Fruit fly (Drosophila melanogaster) whole organism, prepupa: ENCODE results near the gene Clic.

Experiments used
- Blimp-1 ChIP-seq: fragments of 200-800 bp; sonication (Bioruptor generic); optimal IDR thresholded peaks from 3 replicates; lab custom pipeline; 2017; ENCODE audit warnings: missing biosample characterization, missing genetic modification characterization, mild to moderate bottlenecking, moderate library complexity, missing genetic modification reagents
- CG10631 ChIP-seq: fragments of 200-800 bp; sonication (Bioruptor generic); optimal IDR thresholded peaks from 2 replicates; lab custom pipeline; 2016; ENCODE audit warnings: missing biosample characterization, missing genetic modification characterization
- CG10669 ChIP-seq: fragments of 200-800 bp; sonication (Bioruptor generic); optimal IDR thresholded peaks from 3 replicates; lab custom pipeline; 2018; ENCODE audit warnings: missing biosample characterization, mild to moderate bottlenecking, missing genetic modification characterization, moderate library complexity
- CG11294 ChIP-seq: fragments of 200-800 bp; sonication (Bioruptor generic); IDR thresholded peaks from 2 replicates; pipeline ENCODE4 v1.3.6; 2022; ENCODE audit warnings: missing biosample characterization, missing genetic modification characterization
- CG11902 ChIP-seq: fragments of 200-800 bp; sonication (Bioruptor generic); optimal IDR thresholded peaks from 3 replicates; lab custom pipeline; 2016; ENCODE audit warnings: missing biosample characterization, missing genetic modification characterization
- CG15336 ChIP-seq: fragments of 200-800 bp; sonication (Bioruptor generic); IDR thresholded peaks from 2 replicates; pipeline ENCODE4 v1.3.6; 2022; ENCODE audit warnings: missing biosample characterization, missing genetic modification characterization
- CG31627 ChIP-seq: fragments of 200-800 bp; sonication (Bioruptor generic); optimal IDR thresholded peaks from 3 replicates; lab custom pipeline; 2016; ENCODE audit warnings: missing biosample characterization, missing genetic modification characterization
- CG3919 ChIP-seq: fragments of 200-800 bp; sonication (Bioruptor generic); optimal IDR thresholded peaks from 3 replicates; lab custom pipeline; 2016; ENCODE audit warnings: missing biosample characterization, missing genetic modification characterization
- CG4318 ChIP-seq: fragments of 200-800 bp; sonication (Bioruptor generic); optimal IDR thresholded peaks from 3 replicates; lab custom pipeline; 2017; ENCODE audit warnings: missing biosample characterization, mild to moderate bottlenecking, missing genetic modification characterization
- CG6163 ChIP-seq: fragments of 200-800 bp; sonication (Bioruptor generic); IDR thresholded peaks from 3 replicates; pipeline ENCODE4 v1.3.6; 2022; ENCODE audit warnings: missing biosample characterization, missing genetic modification characterization
- CG6808 ChIP-seq: fragments of 200-800 bp; sonication (Bioruptor generic); optimal IDR thresholded peaks from 3 replicates; lab custom pipeline; 2017; ENCODE audit warnings: missing biosample characterization, missing genetic modification characterization, mild to moderate bottlenecking, moderate library complexity, missing genetic modification reagents
- CG6854 ChIP-seq: fragments of 200-800 bp; sonication (Bioruptor generic); optimal IDR thresholded peaks from 2 replicates; lab custom pipeline; 2017; ENCODE audit warnings: missing biosample characterization, mild to moderate bottlenecking, missing genetic modification characterization
- CG7368 ChIP-seq: fragments of 200-800 bp; sonication (Bioruptor generic); optimal IDR thresholded peaks from 3 replicates; lab custom pipeline; 2016; ENCODE audit warnings: missing biosample characterization, missing genetic modification characterization
- CG8119 ChIP-seq: fragments of 200-800 bp; sonication (Bioruptor generic); IDR thresholded peaks from 3 replicates; pipeline ENCODE4 v1.3.6; 2022; ENCODE audit warnings: missing biosample characterization, missing genetic modification characterization
- CG8632 ChIP-seq: fragments of 200-800 bp; sonication (Bioruptor generic); optimal IDR thresholded peaks from 3 replicates; lab custom pipeline; 2016; ENCODE audit warnings: missing biosample characterization, missing genetic modification characterization
- CG9139 ChIP-seq: fragments of 200-800 bp; sonication (Bioruptor generic); optimal IDR thresholded peaks from 3 replicates; lab custom pipeline; 2017; ENCODE audit warnings: missing biosample characterization, mild to moderate bottlenecking, missing genetic modification characterization
- Eip75B ChIP-seq: fragments of 200-800 bp; sonication (Bioruptor generic); optimal IDR thresholded peaks from 3 replicates; lab custom pipeline; 2016; ENCODE audit warnings: missing biosample characterization, missing genetic modification characterization
- Eip78C ChIP-seq: fragments of 200-800 bp; sonication (Bioruptor generic); peaks from one replicate; lab custom pipeline; 2016; ENCODE audit warnings: missing biosample characterization, missing genetic modification characterization
- Eip93F ChIP-seq: fragments of 200-800 bp; sonication (Bioruptor generic); optimal IDR thresholded peaks from 2 replicates; lab custom pipeline; 2016; ENCODE audit warnings: missing biosample characterization, mild to moderate bottlenecking, missing genetic modification characterization
- Ets96B ChIP-seq: fragments of 200-800 bp; optimal IDR thresholded peaks from 2 replicates; lab custom pipeline; 2019; ENCODE audit warnings: missing biosample characterization, mild to moderate bottlenecking, missing genetic modification characterization, moderate library complexity
- Gug ChIP-seq: fragments of 200-800 bp; sonication (Bioruptor generic); IDR thresholded peaks from 2 replicates; pipeline ENCODE4 v1.3.6; 2022; ENCODE audit warnings: missing biosample characterization, missing genetic modification characterization
- Hr39 ChIP-seq: fragments of 200-800 bp; sonication (Bioruptor generic); optimal IDR thresholded peaks from 2 replicates; lab custom pipeline; 2016; ENCODE audit warnings: missing biosample characterization, missing genetic modification characterization
- Lpt ChIP-seq: fragments of 200-800 bp; sonication (Bioruptor generic); optimal IDR thresholded peaks from 3 replicates; lab custom pipeline; 2016; ENCODE audit warnings: missing biosample characterization, missing genetic modification characterization
- Smox ChIP-seq: fragments of 200-800 bp; sonication (Bioruptor generic); optimal IDR thresholded peaks from 3 replicates; lab custom pipeline; 2016; ENCODE audit warnings: missing biosample characterization, missing genetic modification characterization
- Sox102F ChIP-seq: fragments of 200-800 bp; sonication (Bioruptor generic); optimal IDR thresholded peaks from 2 replicates; lab custom pipeline; 2016; ENCODE audit warnings: missing biosample characterization, mild to moderate bottlenecking, missing genetic modification characterization
- Sox14 ChIP-seq: fragments of 200-800 bp; sonication (Bioruptor generic); optimal IDR thresholded peaks from 3 replicates; lab custom pipeline; 2016; ENCODE audit warnings: missing biosample characterization, missing genetic modification characterization
- acj6 ChIP-seq: fragments of 200-800 bp; sonication (Bioruptor generic); optimal IDR thresholded peaks from 3 replicates; lab custom pipeline; 2016; ENCODE audit warnings: missing biosample characterization, missing genetic modification characterization
- cyc ChIP-seq: fragments of 200-800 bp; sonication (Bioruptor generic); optimal IDR thresholded peaks from 3 replicates; lab custom pipeline; 2016; ENCODE audit warnings: missing biosample characterization, missing genetic modification characterization
- dsx ChIP-seq: fragments of 200-800 bp; optimal IDR thresholded peaks from 3 replicates; lab custom pipeline; 2019; ENCODE audit warnings: missing biosample characterization, mild to moderate bottlenecking, missing genetic modification characterization, moderate library complexity; ENCODE audit not compliant: poor library complexity, severe bottlenecking
- esn ChIP-seq: fragments of 200-800 bp; sonication (Bioruptor generic); optimal IDR thresholded peaks from 2 replicates; lab custom pipeline; 2016; ENCODE audit warnings: missing biosample characterization, mild to moderate bottlenecking, missing genetic modification characterization, moderate library complexity
- lz ChIP-seq: fragments of 200-800 bp; sonication (Bioruptor generic); optimal IDR thresholded peaks from 3 replicates; lab custom pipeline; 2016; ENCODE audit warnings: missing biosample characterization, missing genetic modification characterization
- net ChIP-seq: fragments of 200-800 bp; sonication (Bioruptor generic); optimal IDR thresholded peaks from 3 replicates; lab custom pipeline; 2016; ENCODE audit warnings: missing biosample characterization, missing genetic modification characterization
- ss ChIP-seq, 2 experiments: fragments of 200-800 bp; sonication (Bioruptor generic); optimal IDR thresholded peaks; 2 replicates in 1 of 2; 3 replicates in 1 of 2; lab custom pipeline; 2017 to 2018; ENCODE audit warnings: mild to moderate bottlenecking in 2 of 2, missing biosample characterization in 2 of 2, missing genetic modification characterization in 2 of 2, moderate library complexity in 1 of 2
- svp ChIP-seq: fragments of 200-800 bp; sonication (Bioruptor generic); peaks from one replicate; lab custom pipeline; 2016; ENCODE audit warnings: missing biosample characterization, missing genetic modification characterization
- topi ChIP-seq: fragments of 200-800 bp; sonication (Bioruptor generic); optimal IDR thresholded peaks from 3 replicates; lab custom pipeline; 2016; ENCODE audit warnings: missing biosample characterization, missing genetic modification characterization
- vri ChIP-seq: fragments of 200-800 bp; sonication (Bioruptor generic); optimal IDR thresholded peaks from 3 replicates; lab custom pipeline; 2016; ENCODE audit warnings: missing biosample characterization, mild to moderate bottlenecking, missing genetic modification characterization

Clic gene

DNA sequence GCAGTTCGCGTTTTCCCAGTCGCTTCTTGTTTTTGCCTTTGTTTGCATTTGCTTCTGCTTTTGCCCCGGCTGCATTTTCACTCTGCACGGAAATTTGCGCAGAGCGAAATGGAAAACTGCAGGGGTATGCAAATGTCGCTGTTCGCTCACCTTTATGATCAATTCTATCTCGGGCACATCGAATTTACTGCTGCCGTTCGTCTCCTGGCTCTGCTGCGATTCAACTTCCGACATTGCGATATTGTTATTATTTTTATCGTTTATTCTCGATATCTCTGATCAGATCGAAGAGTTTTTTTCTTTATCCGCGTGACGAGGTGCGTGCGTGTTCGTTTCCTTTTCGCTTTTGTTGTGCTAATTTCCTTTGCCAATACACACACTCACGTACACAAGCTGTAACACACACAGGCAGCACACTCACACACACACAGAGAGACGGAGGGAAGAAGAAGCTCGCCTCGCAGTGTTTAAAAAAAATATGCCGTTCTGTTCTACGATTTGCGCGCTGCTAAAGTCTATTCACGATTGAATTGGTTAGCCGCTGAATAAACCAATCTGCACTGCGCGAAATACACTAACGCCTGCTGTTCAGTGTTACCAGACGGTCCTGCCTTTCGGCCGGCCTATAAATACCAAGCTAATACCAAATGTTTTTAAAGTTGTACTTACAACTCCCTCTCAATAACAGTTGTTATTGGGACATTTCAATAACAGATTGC is at the start of gene Clic (continued):
- TF ChIP-seq CG9139 (GFP tag; lab: Kevin White, UChicago), result no peak
- TF ChIP-seq Sox14 (GFP tag; lab: Kevin White, UChicago), result peak; percentile 45
- no peak for TF ChIP-seq CG6808
- TF ChIP-seq CG6163 (GFP tag; lab: Robert Waterston, UW), result peak; percentile 29; the same call in 1 of the 3 replicates
- TF ChIP-seq esn (GFP tag; lab: Kevin White, UChicago), result peak; percentile 39
- no peak for TF ChIP-seq Blimp-1 (GFP tag; lab: Kevin White, UChicago)
- no peak for TF ChIP-seq Sox102F
- no peak for TF ChIP-seq CG15336

DNA sequence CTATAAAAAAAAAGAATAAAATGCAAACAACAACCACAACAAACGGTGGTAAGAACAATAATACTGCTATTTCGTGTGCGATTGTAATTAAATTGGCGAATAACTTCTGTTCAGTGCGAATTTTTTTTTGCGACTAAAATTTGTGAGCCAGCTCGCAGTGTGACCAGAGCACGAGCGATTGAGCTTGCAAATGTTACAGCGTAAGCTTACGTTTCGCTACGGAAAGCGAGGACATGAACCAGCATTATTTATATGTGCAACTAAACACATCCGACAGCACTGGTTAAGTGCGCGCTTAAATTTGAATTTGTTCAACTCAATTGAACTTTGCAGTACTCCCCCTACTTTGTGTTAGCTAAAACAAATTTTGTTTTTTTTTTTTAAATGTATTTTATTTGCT is 23.6 kb upstream of the Clic start, which contains the start of gene AMPdeam:
Gene AMPdeam, minus strand, starts transcription at position 139 of the 400 bp plus-strand sequence.
- TF ChIP-seq Eip75B (GFP tag; lab: Kevin White, UChicago) (peak; percentile 23), topi (GFP tag; lab: Kevin White, UChicago) (peak; percentile 52), CG7368 (no peak), Sox14 (GFP tag; lab: Kevin White, UChicago) (peak; percentile 64), Eip93F (GFP tag; lab: Kevin White, UChicago) (no peak), esn (GFP tag; lab: Kevin White, UChicago) (peak; percentile 50), Eip78C (GFP tag; lab: Kevin White, UChicago) (peak; percentile 74), CG6808 (no peak), Smox (GFP tag; lab: Kevin White, UChicago) (peak; percentile 2), cyc (GFP tag; lab: Kevin White, UChicago) (peak; percentile 10), svp (GFP tag; lab: Kevin White, UChicago) (peak; percentile 66), Lpt (GFP tag; lab: Kevin White, UChicago) (no peak), net (GFP tag; lab: Kevin White, UChicago) (peak; percentile 5), lz (peak; percentile 31)

DNA sequence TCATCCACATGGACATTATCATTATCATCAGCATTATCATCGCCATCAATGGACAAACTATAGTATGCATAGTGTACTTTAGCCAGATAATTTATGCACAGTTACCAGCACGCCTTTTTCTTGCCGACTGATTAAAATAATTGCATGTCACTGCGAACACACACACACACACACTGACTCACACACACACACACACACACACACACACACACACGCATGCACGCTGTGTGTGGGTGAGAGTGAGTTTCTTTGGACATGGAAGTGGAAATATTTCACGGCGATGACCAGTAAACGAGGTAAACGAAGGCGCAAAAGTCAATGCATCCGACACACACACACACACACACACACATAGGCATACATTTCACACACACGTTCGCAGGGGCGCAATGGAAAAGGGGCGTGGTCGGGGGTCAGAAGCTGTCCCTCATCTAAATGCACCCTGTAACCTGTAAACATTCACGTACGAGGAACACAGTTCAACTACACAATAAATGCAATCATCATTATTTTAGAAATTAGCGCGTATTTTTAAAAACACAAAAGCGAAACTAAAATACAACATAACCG is 22.3 kb upstream of the Clic start:
- TF ChIP-seq CG3919, result no peak
- no peak for TF ChIP-seq CG8632 (GFP tag; lab: Kevin White, UChicago)
- TF ChIP-seq acj6 (GFP tag; lab: Kevin White, UChicago), result no peak
- TF ChIP-seq CG6854 (GFP tag; lab: Kevin White, UChicago), result no peak
- TF ChIP-seq Eip78C (GFP tag; lab: Kevin White, UChicago), result peak; percentile 29
- TF ChIP-seq vri (GFP tag; lab: Kevin White, UChicago), result no peak
- TF ChIP-seq net (GFP tag; lab: Kevin White, UChicago), result no peak
- TF ChIP-seq CG15336, result 0 out of 2 replicates have a peak, but pooled peaks have one; percentile 7
- TF ChIP-seq CG11902 (GFP tag; lab: Kevin White, UChicago), result no peak
- TF ChIP-seq lz, result peak; percentile 37
- TF ChIP-seq CG4318 (GFP tag; lab: Kevin White, UChicago), result no peak
- TF ChIP-seq CG10669 (GFP tag; lab: Kevin White, UChicago), result no peak
- no peak for TF ChIP-seq Ets96B (tag; lab: Kevin White, UChicago)
- TF ChIP-seq svp (GFP tag; lab: Kevin White, UChicago), result no peak
- no peak for TF ChIP-seq dsx
- no peak for TF ChIP-seq Gug (GFP tag; lab: Robert Waterston, UW)
- TF ChIP-seq cyc (GFP tag; lab: Kevin White, UChicago), result peak; percentile 12
- no peak for TF ChIP-seq Eip75B (GFP tag; lab: Kevin White, UChicago)
- TF ChIP-seq CG31627 (GFP tag; lab: Kevin White, UChicago), result peak; percentile 26
- no peak for TF ChIP-seq Sox14 (GFP tag; lab: Kevin White, UChicago)
- no peak for TF ChIP-seq CG8119
- TF ChIP-seq Smox (GFP tag; lab: Kevin White, UChicago), result no peak
- no peak for TF ChIP-seq CG11294 (GFP tag; lab: Robert Waterston, UW)
- TF ChIP-seq CG10631 (GFP tag; lab: Kevin White, UChicago), result no peak
- TF ChIP-seq Lpt (GFP tag; lab: Kevin White, UChicago), result no peak
- TF ChIP-seq CG6808, result no peak
- TF ChIP-seq Hr39 (GFP tag; lab: Kevin White, UChicago), result peak; percentile 3
- no peak for TF ChIP-seq Eip93F (GFP tag; lab: Kevin White, UChicago)
- TF ChIP-seq ss (GFP tag; optimal IDR thresholded peaks at IDR 0.05; lab: Kevin White, UChicago), result peak; percentile 52 to 61
